Worm (Caenorhabditis elegans): ENCODE results near the gene Y73B6BL.14.

DNA sequence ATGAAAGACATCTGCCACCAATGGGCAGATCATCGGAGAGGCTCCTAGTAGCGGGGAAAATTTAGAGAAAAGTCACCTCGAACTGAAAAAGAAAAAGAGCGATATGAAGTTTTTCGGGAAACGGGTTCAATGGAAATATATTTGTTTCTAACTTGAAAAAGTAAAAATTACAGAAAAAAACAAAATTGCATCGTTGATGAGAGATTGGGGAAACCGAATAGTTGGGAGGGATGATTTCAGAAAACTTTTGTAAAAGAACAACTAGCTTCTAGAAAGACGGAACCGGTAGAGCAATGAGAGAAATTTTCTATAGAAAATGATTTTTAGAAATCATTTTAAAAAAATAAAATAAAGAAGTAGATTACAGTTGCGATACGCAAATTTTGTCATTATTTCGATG, 35.6 kb upstream of the Y73B6BL.14 start:
- no peak for TF ChIP-seq nhr-11 (tag; optimal IDR thresholded peaks at IDR 0.05)
- TF ChIP-seq nhr-25 (tag; optimal IDR thresholded peaks at IDR 0.05) = no peak
- no peak for TF ChIP-seq nhr-12 (tag; optimal IDR thresholded peaks at IDR 0.05)
- no peak for TF ChIP-seq fos-1 (tag; optimal IDR thresholded peaks at IDR 0.05)
- no peak for TF ChIP-seq ztf-4 (tag; optimal IDR thresholded peaks at IDR 0.05)
- no peak for TF ChIP-seq ztf-11 (tag; optimal IDR thresholded peaks at IDR 0.05)
- no peak for TF ChIP-seq sem-4 (tag; optimal IDR thresholded peaks at IDR 0.05)
- TF ChIP-seq aly-2 (tag; optimal IDR thresholded peaks at IDR 0.05) = no peak
- TF ChIP-seq mdl-1 (tag; optimal IDR thresholded peaks at IDR 0.05) = no peak
